Worm (Caenorhabditis elegans): Measurements from ENCODE around the gene pfd-4.

ce11 chrIV:11348822-11349221 is 33.8 kb downstream of the pfd-4 start:
- TF ChIP-seq flt-1 (GFP tag; IDR thresholded peaks at IDR 0.05) (no peak), med-1 (GFP tag; optimal IDR thresholded peaks at IDR 0.05; ENCODE audit: insufficient read depth) (no peak), klf-2 (GFP tag; conservative IDR thresholded peaks at IDR 0.05) (no peak)
